Fruit fly (Drosophila melanogaster): Measurements from ENCODE around the gene Cad96Cb.

dm6 chr3R:25277112-25277511 lies 45.0 kb upstream of the Cad96Cb start, which contains the start of gene CG10513:
- no peak for TF ChIP-seq sage (GFP tag; optimal IDR thresholded peaks at IDR 0.05)
- TF ChIP-seq usp (GFP tag; optimal IDR thresholded peaks at IDR 0.05): no peak

All from whole organism, wandering third instar larva.